Fruit fly (Drosophila melanogaster): ENCODE measurements around the gene CG2218.

The CG2218 gene

DNA sequence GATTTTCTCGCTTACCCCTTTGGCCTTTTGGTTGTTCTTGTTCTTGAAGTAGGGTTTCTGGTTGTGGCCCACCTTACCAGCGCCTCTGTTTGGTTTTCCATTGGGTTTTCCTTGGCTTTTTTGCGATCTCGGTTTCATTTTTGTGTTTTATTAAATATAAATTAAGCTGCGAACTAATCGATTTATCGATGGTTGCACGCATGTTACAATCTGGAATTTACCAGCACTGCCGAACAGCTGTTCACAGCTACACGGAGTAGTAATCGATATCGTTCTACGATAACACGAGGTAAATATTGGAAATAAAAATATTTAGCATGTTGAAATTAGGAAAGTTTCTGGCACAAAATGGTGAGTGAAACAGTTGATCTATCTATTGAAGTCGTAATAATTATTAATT is 4.4 kb downstream of the CG2218 start, which contains the start of the genes CG15535 and mRpS18C (continued):
- no peak for TF ChIP-seq CG14667 (GFP tag; IDR thresholded peaks at IDR 0.05)
- no peak for TF ChIP-seq CG2889 (GFP tag; IDR thresholded peaks at IDR 0.05)
- TF ChIP-seq CG11456 (GFP tag; IDR thresholded peaks at IDR 0.05) = no peak
- no peak for TF ChIP-seq ATbp (GFP tag; optimal IDR thresholded peaks at IDR 0.05)
- TF ChIP-seq Dll (GFP tag; IDR thresholded peaks at IDR 0.05; ENCODE audit: partially characterized antibody) = peak; percentile 81
- no peak for TF ChIP-seq fd102C (GFP tag; optimal IDR thresholded peaks at IDR 0.05)
- peak; percentile 75 for TF ChIP-seq sens (GFP tag)
- no peak for TF ChIP-seq fru (optimal IDR thresholded peaks at IDR 0.05)
- no peak for TF ChIP-seq CG2202 (tag; optimal IDR thresholded peaks at IDR 0.05)
- TF ChIP-seq CG14050 (GFP tag; IDR thresholded peaks at IDR 0.05) = no peak
- TF ChIP-seq CG4730 (GFP tag; IDR thresholded peaks at IDR 0.05) = no peak
- no peak for TF ChIP-seq D19A (tag; optimal IDR thresholded peaks at IDR 0.05)
- no peak for TF ChIP-seq Mes4 (GFP tag; optimal IDR thresholded peaks at IDR 0.05)
- no peak for TF ChIP-seq CG6813 (GFP tag; optimal IDR thresholded peaks at IDR 0.05)
- peak; percentile 5; the same call in 1 of the 3 replicates for TF ChIP-seq ci (GFP tag; IDR thresholded peaks at IDR 0.05)
- no peak for TF ChIP-seq eve (GFP tag; optimal IDR thresholded peaks at IDR 0.05)
- TF ChIP-seq grau (tag; optimal IDR thresholded peaks at IDR 0.05) = peak; percentile 11
- TF ChIP-seq CG17802 (tag; optimal IDR thresholded peaks at IDR 0.05) = no peak
- TF ChIP-seq Doc2 (GFP tag; IDR thresholded peaks at IDR 0.05) = no peak
- TF ChIP-seq CG10274 (GFP tag; optimal IDR thresholded peaks at IDR 0.05) = no peak
- no peak for TF ChIP-seq NK7.1 (GFP tag; optimal IDR thresholded peaks at IDR 0.05)
- TF ChIP-seq Mad (GFP tag; optimal IDR thresholded peaks at IDR 0.05) = no peak
- no peak for TF ChIP-seq gsb (GFP tag; IDR thresholded peaks at IDR 0.05)
- TF ChIP-seq wek (GFP tag; optimal IDR thresholded peaks at IDR 0.05) = no peak
- TF ChIP-seq kni (GFP tag; optimal IDR thresholded peaks at IDR 0.05) = no peak
- no peak for TF ChIP-seq Sox102F (GFP tag; optimal IDR thresholded peaks at IDR 0.05)
- TF ChIP-seq CG15073 (GFP tag; optimal IDR thresholded peaks at IDR 0.05) = no peak
- peak; percentile 28 for TF ChIP-seq exex (tag; optimal IDR thresholded peaks at IDR 0.05)
- TF ChIP-seq vfl (GFP tag; optimal IDR thresholded peaks at IDR 0.05) = no peak
- TF ChIP-seq Bgb (GFP tag; IDR thresholded peaks at IDR 0.05; ENCODE audit: partially characterized antibody) = peak; percentile 78
- TF ChIP-seq CG7839 (tag; optimal IDR thresholded peaks at IDR 0.05) = no peak
- no peak for TF ChIP-seq CG18599 (GFP tag; optimal IDR thresholded peaks at IDR 0.05)
- TF ChIP-seq CG2199 (GFP tag; IDR thresholded peaks at IDR 0.05) = no peak
- TF ChIP-seq gce (GFP tag; IDR thresholded peaks at IDR 0.05) = no peak
- peak; percentile 27 for TF ChIP-seq lbe (GFP tag; optimal IDR thresholded peaks at IDR 0.05)
- no peak for TF ChIP-seq croc (GFP tag; conservative IDR thresholded peaks at IDR 0.05)
- no peak for TF ChIP-seq CG12219 (GFP tag; optimal IDR thresholded peaks at IDR 0.05)
- no peak for TF ChIP-seq Atf3 (GFP tag; optimal IDR thresholded peaks at IDR 0.05)
- no peak for TF ChIP-seq repo (GFP tag; optimal IDR thresholded peaks at IDR 0.05)
- TF ChIP-seq Nf-YB (GFP tag; optimal IDR thresholded peaks at IDR 0.05) = no peak
- no peak for TF ChIP-seq dpn (GFP tag; optimal IDR thresholded peaks at IDR 0.05)
- no peak for TF ChIP-seq oc (tag; optimal IDR thresholded peaks at IDR 0.05)
- no peak for TF ChIP-seq ranshi (GFP tag; IDR thresholded peaks at IDR 0.05)
- TF ChIP-seq p53 (GFP tag; optimal IDR thresholded peaks at IDR 0.05) = no peak
- no peak for TF ChIP-seq Bteb2 (GFP tag; optimal IDR thresholded peaks at IDR 0.05)
- TF ChIP-seq Dfd (GFP tag; optimal IDR thresholded peaks at IDR 0.05) = no peak
- no peak for TF ChIP-seq sim (GFP tag; IDR thresholded peaks at IDR 0.05)
- no peak for TF ChIP-seq CG10565 (GFP tag; optimal IDR thresholded peaks at IDR 0.05)
- TF ChIP-seq CG16863 (GFP tag; optimal IDR thresholded peaks at IDR 0.05) = no peak
- TF ChIP-seq CG11398 (GFP tag; optimal IDR thresholded peaks at IDR 0.05) = no peak
- no peak for TF ChIP-seq Atf6 (GFP tag; IDR thresholded peaks at IDR 0.05)
- TF ChIP-seq CG12104 (GFP tag; optimal IDR thresholded peaks at IDR 0.05) = no peak
- no peak for TF ChIP-seq Bdp1 (GFP tag; optimal IDR thresholded peaks at IDR 0.05)
